Worm (Caenorhabditis elegans): ENCODE measurements around the gene sre-3.
"Not testable (repeated sequence)": the region's sequence is repeated elsewhere in the genome, so short reads cannot be mapped to it uniquely, and the experiment has no call there.

sre-3 gene

ce11 chrII:7358489-7358943, 27.0 kb upstream of the sre-3 start, which contains the start of gene insc-1:
Gene insc-1, plus strand, starts transcription at chrII:7358893.
- TF ChIP-seq zag-1 (tag; optimal IDR thresholded peaks at IDR 0.05) (no peak), sea-2 (GFP tag; optimal IDR thresholded peaks at IDR 0.05) (no peak), unc-39 (tag; optimal IDR thresholded peaks at IDR 0.05) (no peak), R02D3.7 (tag; optimal IDR thresholded peaks at IDR 0.05) (no peak), unc-62 (GFP tag; optimal IDR thresholded peaks at IDR 0.05) (no peak), ceh-82 (tag; optimal IDR thresholded peaks at IDR 0.05) (no peak), lin-39 (tag; optimal IDR thresholded peaks at IDR 0.05) (no peak), nhr-67 (tag; optimal IDR thresholded peaks at IDR 0.05) (no peak), jun-1 (tag; optimal IDR thresholded peaks at IDR 0.05) (no peak), elt-1 (tag; optimal IDR thresholded peaks at IDR 0.05) (no peak), egl-5 (tag; optimal IDR thresholded peaks at IDR 0.05) (no peak), aly-2 (tag; optimal IDR thresholded peaks at IDR 0.05) (no peak), ceh-16 (tag; optimal IDR thresholded peaks at IDR 0.05) (no peak), fos-1 (tag; optimal IDR thresholded peaks at IDR 0.05) (no peak), tbx-2 (tag; optimal IDR thresholded peaks at IDR 0.05) (no peak), nhr-28 (tag; optimal IDR thresholded peaks at IDR 0.05) (no peak), ztf-11 (tag; optimal IDR thresholded peaks at IDR 0.05) (no peak), nhr-25 (tag; optimal IDR thresholded peaks at IDR 0.05) (no peak)

DNA sequence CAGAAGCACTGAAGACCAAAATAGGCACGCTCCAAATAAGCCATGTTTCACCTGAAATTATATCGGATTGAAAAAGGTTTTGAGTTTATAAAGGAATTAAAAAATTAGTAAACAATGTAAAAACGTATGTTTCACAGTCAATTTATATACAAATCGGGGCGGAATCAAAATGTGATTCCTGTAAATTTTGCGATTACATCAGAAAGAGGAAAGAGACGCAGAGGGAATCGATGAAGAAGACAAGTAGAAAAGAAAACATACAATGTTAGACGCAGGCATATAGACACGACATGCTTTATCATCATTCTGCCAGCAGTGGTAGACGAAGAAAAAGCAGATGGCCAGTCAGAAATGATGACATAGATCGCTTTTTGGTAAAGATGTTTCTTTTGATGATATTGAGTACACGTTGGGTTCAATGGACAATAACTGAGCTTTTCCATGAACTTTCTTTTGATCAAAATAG, 21.5 kb upstream of the sre-3 start, which contains the start of gene msra-1:
msra-1 (minus strand) TSS at position 51 of the 466 bp plus-strand sequence.
- TF ChIP-seq nhr-25 (tag; optimal IDR thresholded peaks at IDR 0.05): no peak
- TF ChIP-seq mml-1 (tag; optimal IDR thresholded peaks at IDR 0.05): no peak
- TF ChIP-seq mdl-1 (tag; optimal IDR thresholded peaks at IDR 0.05): no peak
- peak; percentile 70 for TF ChIP-seq nfya-1 (tag; optimal IDR thresholded peaks at IDR 0.05; ENCODE audit: insufficient read depth)
- TF ChIP-seq hmg-11 (tag; optimal IDR thresholded peaks at IDR 0.05): peak; percentile 21
- no peak for TF ChIP-seq nhr-43 (tag; optimal IDR thresholded peaks at IDR 0.05; ENCODE audit: poor library complexity, severe bottlenecking)
- peak; percentile 30 for TF ChIP-seq snpc-4 (tag; optimal IDR thresholded peaks at IDR 0.05)
- TF ChIP-seq elt-2 (tag; optimal IDR thresholded peaks at IDR 0.05): peak; percentile 74
- TF ChIP-seq pqm-1 (tag; optimal IDR thresholded peaks at IDR 0.05): peak; percentile 72
- no peak for TF ChIP-seq fos-1 (tag; optimal IDR thresholded peaks at IDR 0.05)
- no peak for TF ChIP-seq jun-1 (tag; optimal IDR thresholded peaks at IDR 0.05)
- TF ChIP-seq ama-1 (optimal IDR thresholded peaks at IDR 0.05): no peak
- TF ChIP-seq nhr-23 (tag; optimal IDR thresholded peaks at IDR 0.05): no peak
- TF ChIP-seq pha-4 (tag; optimal IDR thresholded peaks at IDR 0.05): peak; percentile 32
- TF ChIP-seq ceh-28 (tag; optimal IDR thresholded peaks at IDR 0.05): peak; percentile 57
- peak; percentile 99 for TF ChIP-seq skn-1 (tag; optimal IDR thresholded peaks at IDR 0.05)
- no peak for TF ChIP-seq zag-1 (tag; optimal IDR thresholded peaks at IDR 0.05)
- no peak for TF ChIP-seq unc-62 (GFP tag; optimal IDR thresholded peaks at IDR 0.05)

ce11 chrII:7368761-7369160, 16.8 kb upstream of the sre-3 start, which contains the start of gene F43E2.6:
Gene F43E2.6, minus strand, starts transcription at chrII:7368861.
- TF ChIP-seq fos-1 (tag; optimal IDR thresholded peaks at IDR 0.05): no peak
- no peak for TF ChIP-seq nhr-23 (tag; optimal IDR thresholded peaks at IDR 0.05)
- TF ChIP-seq ZK546.5 (tag; optimal IDR thresholded peaks at IDR 0.05): no peak
- no peak for TF ChIP-seq ceh-82 (tag; optimal IDR thresholded peaks at IDR 0.05)
- no peak for TF ChIP-seq sea-2 (GFP tag; optimal IDR thresholded peaks at IDR 0.05)
- TF ChIP-seq nhr-237 (tag; optimal IDR thresholded peaks at IDR 0.05): no peak
- TF ChIP-seq zag-1 (tag; optimal IDR thresholded peaks at IDR 0.05): no peak
- TF ChIP-seq egl-5 (tag; optimal IDR thresholded peaks at IDR 0.05): no peak
- TF ChIP-seq mdl-1 (tag; optimal IDR thresholded peaks at IDR 0.05): no peak
- TF ChIP-seq skn-1 (tag; optimal IDR thresholded peaks at IDR 0.05): no peak
- no peak for TF ChIP-seq unc-39 (tag; optimal IDR thresholded peaks at IDR 0.05)
- no peak for TF ChIP-seq unc-62 (GFP tag; optimal IDR thresholded peaks at IDR 0.05)
- TF ChIP-seq ceh-9 (tag; optimal IDR thresholded peaks at IDR 0.05): no peak
- TF ChIP-seq nhr-28 (tag; optimal IDR thresholded peaks at IDR 0.05): no peak
- no peak for TF ChIP-seq hmg-11 (tag; optimal IDR thresholded peaks at IDR 0.05)
- no peak for TF ChIP-seq nhr-12 (tag; optimal IDR thresholded peaks at IDR 0.05)
- no peak for TF ChIP-seq daf-12 (tag; optimal IDR thresholded peaks at IDR 0.05)
- TF ChIP-seq ztf-4 (tag; optimal IDR thresholded peaks at IDR 0.05): no peak

- not testable (repeated sequence) for TF ChIP-seq snpc-4, ztf-11, mml-1 (tag; optimal IDR thresholded peaks at IDR 0.05)
These were observed 15.3 kb upstream of the sre-3 start, which contains the start of gene F43E2.11 for ce11 chrII:7370195-7370594. Gene F43E2.11, minus strand, starts transcription at chrII:7370295.

Measured in whole organism, L3 larva.